Fruit fly (Drosophila melanogaster) whole organism, embryonic: ENCODE results near the gene swa.

Experiments used
- CG11085 ChIP-seq: fragments of 200-800 bp; sonication (Bioruptor generic); IDR thresholded peaks from 2 replicates; pipeline ENCODE4 v1.3.6; 2022; ENCODE audit warnings: missing biosample characterization, missing genetic modification characterization
- CG15601 ChIP-seq: fragments of 200-800 bp; sonication (Bioruptor generic); optimal IDR thresholded peaks from 3 replicates; lab custom pipeline; 2019; ENCODE audit warnings: missing biosample characterization, mild to moderate bottlenecking, missing genetic modification characterization, moderate library complexity
- CG17359 ChIP-seq: fragments of 200-800 bp; sonication (Bioruptor generic); optimal IDR thresholded peaks from 3 replicates; lab custom pipeline; 2018; ENCODE audit warnings: missing biosample characterization, mild to moderate bottlenecking, missing genetic modification characterization, moderate library complexity
- CG7271 ChIP-seq: fragments of 200-800 bp; sonication (Bioruptor generic); optimal IDR thresholded peaks from 2 replicates; lab custom pipeline; 2018; ENCODE audit warnings: missing biosample characterization, mild to moderate bottlenecking, missing genetic modification characterization, moderate library complexity
- CG8089 ChIP-seq: fragments of 200-800 bp; sonication (Bioruptor generic); optimal IDR thresholded peaks from 3 replicates; lab custom pipeline; 2016; ENCODE audit warnings: missing biosample characterization, missing genetic modification characterization
- CG9817 ChIP-seq: fragments of 200-800 bp; sonication (Bioruptor generic); optimal IDR thresholded peaks from 2 replicates; lab custom pipeline; 2018; ENCODE audit warnings: missing biosample characterization, mild to moderate bottlenecking, missing genetic modification characterization, moderate library complexity
- D19B ChIP-seq: fragments of 200-800 bp; sonication (Bioruptor generic); optimal IDR thresholded peaks from 2 replicates; lab custom pipeline; 2017; ENCODE audit warnings: missing biosample characterization, mild to moderate bottlenecking, missing genetic modification characterization
- Gsc ChIP-seq: fragments of 200-800 bp; sonication (Bioruptor generic); IDR thresholded peaks from 2 replicates; pipeline ENCODE4 v1.3.6; 2022; ENCODE audit warnings: missing biosample characterization, missing genetic modification characterization
- Lpt ChIP-seq: fragments of >200 bp; optimal IDR thresholded peaks from 2 replicates; lab custom pipeline; 2018; ENCODE audit warnings: missing biosample characterization, missing genetic modification characterization
- hth ChIP-seq: fragments of >200 bp; optimal IDR thresholded peaks from 2 replicates; lab custom pipeline; 2017; ENCODE audit warnings: inconsistent platforms
- sna ChIP-seq: fragments of 200-800 bp; sonication (Bioruptor generic); IDR thresholded peaks from 2 replicates; pipeline ENCODE4 v1.3.6; 2022; ENCODE audit warnings: missing biosample characterization, missing genetic modification characterization; ENCODE audit not compliant: partially characterized antibody

- TF ChIP-seq Gsc (GFP tag; lab: Robert Waterston, UW) (no peak), CG8089 (GFP tag; lab: Kevin White, UChicago) (no peak), Lpt (GFP tag; lab: Kevin White, UChicago) (no peak), D19B (GFP tag; lab: Kevin White, UChicago) (no peak), hth (lab: Kevin White, UChicago) (no peak), CG9817 (tag; lab: Kevin White, UChicago) (no peak), sna (GFP tag; lab: Robert Waterston, UW) (no peak), CG11085 (GFP tag; lab: Robert Waterston, UW) (no peak), CG15601 (no peak), CG17359 (tag; lab: Kevin White, UChicago) (no peak), CG7271 (no peak)
These were observed 7.3 kb downstream of the swa start for dm6 chrX:6358198-6358597.
